Worm (Caenorhabditis elegans) whole organism, young adult: ENCODE measurements around the gene dnj-25.

Source experiments
- B0019.2 ChIP-seq: fragments of 200-800 bp; sonication (Bioruptor generic); conservative IDR thresholded peaks from 2 replicates; pipeline ENCODE4 v1.3.6; 2022; ENCODE audit warnings: missing genetic modification reagents, missing genetic modification characterization, missing compliant biosample characterization
- B0261.1 ChIP-seq: sonication (generic microtip); optimal IDR thresholded peaks from 2 replicates; lab custom pipeline; 2016; ENCODE audit warnings: mild to moderate bottlenecking, missing genetic modification characterization, moderate library complexity, missing compliant biosample characterization
- C06A6.2 ChIP-seq: fragments of 200-800 bp; sonication (Bioruptor generic); conservative IDR thresholded peaks from 2 replicates; pipeline ENCODE4 v1.3.6; 2022; ENCODE audit warnings: missing genetic modification characterization, missing compliant biosample characterization
- C17E4.6 ChIP-seq: fragments of 200-800 bp; sonication (Bioruptor generic); IDR thresholded peaks from 2 replicates; pipeline ENCODE4 v1.3.6; 2022; ENCODE audit warnings: missing genetic modification reagents, missing genetic modification characterization, missing compliant biosample characterization
- F10E7.11 ChIP-seq: sonication (generic microtip); optimal IDR thresholded peaks from 2 replicates; lab custom pipeline; 2017; ENCODE audit warnings: mild to moderate bottlenecking, missing genetic modification characterization, moderate library complexity, missing compliant biosample characterization
- F23B12.7 ChIP-seq: sonication (generic microtip); optimal IDR thresholded peaks from 2 replicates; lab custom pipeline; 2017; ENCODE audit warnings: missing genetic modification characterization, mild to moderate bottlenecking, missing compliant biosample characterization, antibody characterized with exemption, moderate library complexity; ENCODE audit not compliant: insufficient read depth
- F37B4.10 ChIP-seq: fragments of 200-800 bp; sonication (Bioruptor generic); IDR thresholded peaks from 2 replicates; pipeline ENCODE4 v1.3.6; 2022; ENCODE audit warnings: missing genetic modification characterization, missing compliant biosample characterization
- F55B11.4 ChIP-seq: sonication (generic microtip); optimal IDR thresholded peaks from 2 replicates; lab custom pipeline; 2016; ENCODE audit warnings: missing compliant biosample characterization, missing genetic modification characterization, borderline replicate concordance; ENCODE audit not compliant: insufficient read depth
- F57A8.1 ChIP-seq: fragments of 200-800 bp; sonication (Bioruptor generic); optimal IDR thresholded peaks from 2 replicates; lab custom pipeline; 2018; ENCODE audit warnings: mild to moderate bottlenecking, missing genetic modification characterization, moderate library complexity, missing compliant biosample characterization
- F57C9.4 ChIP-seq: sonication (generic microtip); optimal IDR thresholded peaks from 2 replicates; lab custom pipeline; 2017; ENCODE audit warnings: mild to moderate bottlenecking, missing genetic modification characterization, missing compliant biosample characterization
- Y53G8AR.9 ChIP-seq: fragments of 200-800 bp; sonication (Bioruptor generic); conservative IDR thresholded peaks from 2 replicates; pipeline ENCODE4 v1.3.6; 2022; ENCODE audit warnings: missing genetic modification reagents, missing genetic modification characterization, missing compliant biosample characterization
- Y56A3A.18 ChIP-seq: fragments of 200-800 bp; sonication (Bioruptor generic); IDR thresholded peaks from 2 replicates; pipeline ENCODE4 v1.3.6; 2022; ENCODE audit warnings: missing genetic modification reagents, missing genetic modification characterization, missing compliant biosample characterization
- ZK185.1 ChIP-seq: sonication (generic microtip); optimal IDR thresholded peaks from 2 replicates; lab custom pipeline; 2016; ENCODE audit warnings: mild to moderate bottlenecking, missing genetic modification characterization, missing compliant biosample characterization; ENCODE audit not compliant: poor library complexity, severe bottlenecking
- ama-1 ChIP-seq, 3 experiments: fragments of 150-350 bp in 1 of 3; sonication (generic microtip) in 2 of 3; optimal IDR thresholded peaks; 2 replicates each; lab custom pipeline; 2014 to 2018; ENCODE audit warnings: missing biosample characterization in 2 of 3, missing genetic modification characterization in 2 of 3, missing genetic modification reagents in 2 of 3
- aptf-3 ChIP-seq: fragments of 200-800 bp; sonication (Bioruptor generic); IDR thresholded peaks from 2 replicates; pipeline ENCODE4 v1.3.6; 2022; ENCODE audit warnings: missing genetic modification characterization, missing compliant biosample characterization
- athp-1 ChIP-seq: sonication (generic microtip); optimal IDR thresholded peaks from 2 replicates; lab custom pipeline; 2017; ENCODE audit warnings: mild to moderate bottlenecking, missing genetic modification characterization, missing compliant biosample characterization
- attf-3 ChIP-seq: fragments of 200-800 bp; sonication (Bioruptor generic); conservative IDR thresholded peaks from 2 replicates; pipeline ENCODE4 v1.3.6; 2022; ENCODE audit warnings: missing genetic modification reagents, missing genetic modification characterization, missing compliant biosample characterization
- attf-5 ChIP-seq: fragments of 200-800 bp; sonication (Bioruptor generic); optimal IDR thresholded peaks from 2 replicates; lab custom pipeline; 2018; ENCODE audit warnings: mild to moderate bottlenecking, missing genetic modification characterization, missing compliant biosample characterization
- bed-2 ChIP-seq: fragments of 200-800 bp; sonication (Bioruptor generic); IDR thresholded peaks from 2 replicates; pipeline ENCODE4 v1.3.6; 2022; ENCODE audit warnings: missing genetic modification reagents, missing genetic modification characterization, missing compliant biosample characterization
- cebp-2 ChIP-seq: fragments of 200-800 bp; sonication (Bioruptor generic); IDR thresholded peaks from 2 replicates; pipeline ENCODE4 v1.3.6; 2022; ENCODE audit warnings: missing genetic modification characterization, missing compliant biosample characterization
- ceh-40 ChIP-seq: fragments of 200-800 bp; sonication (Bioruptor generic); IDR thresholded peaks from 2 replicates; pipeline ENCODE4 v1.3.6; 2022; ENCODE audit warnings: missing genetic modification characterization, missing compliant biosample characterization
- ceh-58 ChIP-seq: fragments of 200-800 bp; sonication (Bioruptor generic); IDR thresholded peaks from 2 replicates; pipeline ENCODE4 v1.3.6; 2022; ENCODE audit warnings: missing genetic modification characterization, missing compliant biosample characterization
- dpl-1 ChIP-seq: fragments of 150-350 bp; optimal IDR thresholded peaks from 2 replicates; lab custom pipeline; 2014; ENCODE audit warnings: missing biosample characterization, missing genetic modification reagents, missing genetic modification characterization
- gei-17 ChIP-seq: fragments of 200-800 bp; sonication (Bioruptor generic); optimal IDR thresholded peaks from 2 replicates; lab custom pipeline; 2018; ENCODE audit warnings: mild to moderate bottlenecking, missing genetic modification characterization, missing compliant biosample characterization
- hlh-12 ChIP-seq: sonication (generic microtip); optimal IDR thresholded peaks from 2 replicates; lab custom pipeline; 2016; ENCODE audit warnings: missing genetic modification characterization, missing compliant biosample characterization
- hrde-1 ChIP-seq: sonication (generic microtip); optimal IDR thresholded peaks from 2 replicates; lab custom pipeline; 2016; ENCODE audit warnings: missing genetic modification characterization, mild to moderate bottlenecking, missing compliant biosample characterization, moderate library complexity, missing genotype, missing genetic modification reagents, borderline replicate concordance
- hsf-1 ChIP-seq: fragments of 200-800 bp; sonication (Bioruptor generic); IDR thresholded peaks from 2 replicates; pipeline ENCODE4 v1.3.6; 2022; ENCODE audit warnings: missing genetic modification reagents, missing genetic modification characterization, missing compliant biosample characterization
- lag-1 ChIP-seq: fragments of 200-800 bp; sonication (Bioruptor generic); IDR thresholded peaks from 2 replicates; pipeline ENCODE4 v1.3.6; 2022; ENCODE audit warnings: missing genetic modification reagents, missing genetic modification characterization, missing compliant biosample characterization
- let-526 ChIP-seq: fragments of 200-800 bp; sonication (Bioruptor generic); IDR thresholded peaks from 2 replicates; pipeline ENCODE4 v1.3.6; 2022; ENCODE audit warnings: missing genetic modification reagents, missing genetic modification characterization, missing compliant biosample characterization
- let-607 ChIP-seq, 2 experiments: fragments of 200-800 bp in 1 of 2; sonication (Bioruptor generic) in 1 of 2; sonication (generic microtip) in 1 of 2; optimal IDR thresholded peaks; 2 replicates each; lab custom pipeline; 2016 to 2018; ENCODE audit warnings: mild to moderate bottlenecking in 2 of 2, missing compliant biosample characterization in 2 of 2, missing genetic modification characterization in 2 of 2, moderate library complexity in 2 of 2, missing genotype in 1 of 2
- madf-3 ChIP-seq: fragments of 200-800 bp; sonication (Bioruptor generic); IDR thresholded peaks from 2 replicates; pipeline ENCODE4 v1.3.6; 2022; ENCODE audit warnings: missing genetic modification reagents, missing genetic modification characterization, missing compliant biosample characterization
- mel-28 ChIP-seq: sonication (generic microtip); optimal IDR thresholded peaks from 2 replicates; lab custom pipeline; 2016; ENCODE audit warnings: borderline replicate concordance, mild to moderate bottlenecking, missing genetic modification characterization, missing compliant biosample characterization
- mes-4 ChIP-seq: sonication (generic microtip); optimal IDR thresholded peaks from 2 replicates; lab custom pipeline; 2016; ENCODE audit warnings: missing genotype, missing genetic modification characterization, missing compliant biosample characterization
- mxl-1 ChIP-seq: sonication (generic microtip); optimal IDR thresholded peaks from 2 replicates; lab custom pipeline; 2016; ENCODE audit warnings: missing genetic modification characterization, missing compliant biosample characterization
- nfya-1 ChIP-seq: sonication (generic microtip); optimal IDR thresholded peaks from 2 replicates; lab custom pipeline; 2017; ENCODE audit warnings: antibody characterized with exemption, missing compliant biosample characterization, missing genetic modification characterization, borderline replicate concordance; ENCODE audit not compliant: insufficient read depth
- nfya-2 ChIP-seq: fragments of 200-800 bp; sonication (Bioruptor generic); IDR thresholded peaks from 2 replicates; pipeline ENCODE4 v1.3.6; 2022; ENCODE audit warnings: missing genetic modification reagents, missing genetic modification characterization, missing compliant biosample characterization
- nhr-120 ChIP-seq: fragments of 200-800 bp; sonication (Bioruptor generic); IDR thresholded peaks from 2 replicates; pipeline ENCODE4 v1.3.6; 2022; ENCODE audit warnings: missing genetic modification characterization, missing compliant biosample characterization
- nhr-27 ChIP-seq: fragments of 200-800 bp; sonication (Bioruptor generic); optimal IDR thresholded peaks from 2 replicates; lab custom pipeline; 2018; ENCODE audit warnings: mild to moderate bottlenecking, missing genetic modification characterization, moderate library complexity, missing compliant biosample characterization
- nhr-80 ChIP-seq: sonication (generic microtip); optimal IDR thresholded peaks from 2 replicates; lab custom pipeline; 2016; ENCODE audit warnings: missing genetic modification characterization, missing compliant biosample characterization
- pha-4 ChIP-seq: fragments of 150-350 bp; sonication (generic microtip); optimal IDR thresholded peaks from 2 replicates; lab custom pipeline; 2014; ENCODE audit warnings: missing biosample characterization, missing genetic modification reagents, missing genetic modification characterization
- rcor-1 ChIP-seq: fragments of 200-800 bp; sonication (Bioruptor generic); IDR thresholded peaks from 2 replicates; pipeline ENCODE4 v1.3.6; 2022; ENCODE audit warnings: missing genetic modification reagents, missing genetic modification characterization, missing compliant biosample characterization
- repo-1 ChIP-seq: sonication (generic microtip); optimal IDR thresholded peaks from 2 replicates; lab custom pipeline; 2017; ENCODE audit warnings: mild to moderate bottlenecking, missing genetic modification characterization, missing compliant biosample characterization
- somi-1 ChIP-seq: fragments of 200-800 bp; sonication (Bioruptor generic); optimal IDR thresholded peaks from 2 replicates; lab custom pipeline; 2018; ENCODE audit warnings: mild to moderate bottlenecking, missing genetic modification characterization, missing compliant biosample characterization
- sptf-2 ChIP-seq: fragments of 200-800 bp; sonication (Bioruptor generic); optimal IDR thresholded peaks from 2 replicates; lab custom pipeline; 2018; ENCODE audit warnings: mild to moderate bottlenecking, missing genetic modification characterization, missing compliant biosample characterization
- zim-3 ChIP-seq: sonication (generic microtip); optimal IDR thresholded peaks from 2 replicates; lab custom pipeline; 2017; ENCODE audit warnings: mild to moderate bottlenecking, missing genetic modification characterization, moderate library complexity, missing compliant biosample characterization
- ztf-18 ChIP-seq: sonication (generic microtip); optimal IDR thresholded peaks from 2 replicates; lab custom pipeline; 2016; ENCODE audit warnings: missing genotype, mild to moderate bottlenecking, missing genetic modification characterization, missing compliant biosample characterization
- ztf-25 ChIP-seq: fragments of 200-800 bp; sonication (Bioruptor generic); IDR thresholded peaks from 2 replicates; pipeline ENCODE4 v1.3.6; 2022; ENCODE audit warnings: missing genetic modification reagents, missing genetic modification characterization, missing compliant biosample characterization
- ztf-26 ChIP-seq: sonication (generic microtip); optimal IDR thresholded peaks from 2 replicates; lab custom pipeline; 2017; ENCODE audit warnings: missing genetic modification characterization, missing compliant biosample characterization
- ztf-6 ChIP-seq: fragments of 200-800 bp; sonication (Bioruptor generic); IDR thresholded peaks from 2 replicates; pipeline ENCODE4 v1.3.6; 2022; ENCODE audit warnings: missing genetic modification reagents, missing genetic modification characterization, missing compliant biosample characterization

The dnj-25 gene

DNA sequence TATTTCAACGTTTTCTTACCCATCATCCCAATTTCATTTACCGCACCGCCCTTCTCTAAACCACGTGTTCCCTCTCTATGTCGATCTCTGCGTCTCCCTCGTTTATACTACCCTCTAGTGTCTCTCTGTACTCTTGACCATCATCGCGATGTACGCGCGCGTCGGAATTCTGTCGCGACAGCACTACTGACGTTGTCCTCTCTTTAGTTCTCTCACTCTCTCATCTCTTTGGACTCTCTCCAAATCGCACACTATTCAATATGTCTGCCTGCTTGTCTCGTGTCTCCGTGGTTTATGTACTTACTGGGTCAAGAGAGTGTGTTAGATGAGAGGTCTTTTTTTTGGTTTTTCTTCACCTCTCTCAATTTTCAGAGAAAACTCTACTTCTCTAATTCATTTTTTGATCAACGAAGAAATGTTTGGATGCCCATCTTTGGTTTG lies 34.1 kb upstream of the dnj-25 start (continued):
- TF ChIP-seq F23B12.7 = no peak
- peak; percentile 60 for TF ChIP-seq repo-1 (tag; lab: Kevin White, UChicago)
- no peak for TF ChIP-seq B0261.1 (tag; lab: Kevin White, UChicago)
- peak; percentile 53 for TF ChIP-seq ztf-18 (tag; lab: Kevin White, UChicago)
- no peak for TF ChIP-seq lag-1 (GFP tag; lab: Robert Waterston, UW)
- TF ChIP-seq nfya-2 (GFP tag; lab: Robert Waterston, UW) = no peak
- TF ChIP-seq F37B4.10 (GFP tag; lab: Robert Waterston, UW) = no peak
- TF ChIP-seq hrde-1 (tag; lab: Kevin White, UChicago) = no peak
- peak; percentile 76; the same call in 1 of the 2 replicates for TF ChIP-seq Y53G8AR.9 (GFP tag; lab: Robert Waterston, UW)
- no peak for TF ChIP-seq F10E7.11
- no peak for TF ChIP-seq pha-4 (tag; lab: Kevin White, UChicago)
- TF ChIP-seq attf-5 (GFP tag; lab: Kevin White, UChicago) = peak; percentile 78
- TF ChIP-seq F55B11.4 (tag; lab: Kevin White, UChicago) = no peak
- TF ChIP-seq nhr-120 = no peak
- TF ChIP-seq mxl-1 (tag; lab: Kevin White, UChicago) = no peak
- TF ChIP-seq dpl-1 (GFP tag; lab: Kevin White, UChicago) = no peak
- peak; percentile 80 for TF ChIP-seq ZK185.1 (tag; lab: Kevin White, UChicago)
- peak; percentile 87 for TF ChIP-seq let-526 (GFP tag; lab: Robert Waterston, UW)
- no peak for TF ChIP-seq hsf-1 (GFP tag; lab: Robert Waterston, UW)
- peak; percentile 84 for TF ChIP-seq ztf-26 (tag; lab: Kevin White, UChicago)
- peak; percentile 78 for TF ChIP-seq gei-17
- TF ChIP-seq Y56A3A.18 (GFP tag; lab: Robert Waterston, UW) = peak; percentile 64; the same call in 1 of the 2 replicates
- no peak for TF ChIP-seq aptf-3 (GFP tag; lab: Robert Waterston, UW)
- no peak for TF ChIP-seq ztf-25 (GFP tag; lab: Robert Waterston, UW)
- TF ChIP-seq ama-1 (optimal IDR thresholded peaks at IDR 0.05; lab: Kevin White, UChicago) = no peak
- TF ChIP-seq ama-1 (GFP tag; optimal IDR thresholded peaks at IDR 0.05; lab: Kevin White, UChicago) = no peak
- no peak for TF ChIP-seq bed-2 (GFP tag; lab: Robert Waterston, UW)
- TF ChIP-seq ceh-40 = no peak
- no peak for TF ChIP-seq attf-3 (GFP tag; lab: Robert Waterston, UW)
- peak; percentile 79 for TF ChIP-seq nhr-80 (tag; lab: Kevin White, UChicago)
- no peak for TF ChIP-seq cebp-2 (GFP tag; lab: Robert Waterston, UW)
- no peak for TF ChIP-seq mel-28
- TF ChIP-seq C17E4.6 (GFP tag; lab: Robert Waterston, UW) = no peak
- no peak for TF ChIP-seq nhr-27 (tag; lab: Kevin White, UChicago)
- TF ChIP-seq somi-1 (GFP tag; lab: Kevin White, UChicago) = peak; percentile 93
- TF ChIP-seq C06A6.2 (GFP tag; lab: Robert Waterston, UW) = peak; percentile 88
- TF ChIP-seq hlh-12 (tag; lab: Kevin White, UChicago) = no peak
- peak; percentile 74 for TF ChIP-seq rcor-1 (GFP tag; lab: Robert Waterston, UW)
- no peak for TF ChIP-seq ceh-58 (GFP tag; lab: Robert Waterston, UW)
- TF ChIP-seq B0019.2 (GFP tag; lab: Robert Waterston, UW) = no peak
- 0 out of 2 replicates have a peak, but pooled peaks have one; percentile 64 for TF ChIP-seq ztf-6 (GFP tag; lab: Robert Waterston, UW)
- no peak for TF ChIP-seq nfya-1 (tag; lab: Kevin White, UChicago)
- TF ChIP-seq mes-4 (tag; lab: Kevin White, UChicago) = no peak
- TF ChIP-seq sptf-2 (GFP tag; lab: Kevin White, UChicago) = no peak
- TF ChIP-seq F57A8.1 (GFP tag; lab: Kevin White, UChicago) = no peak
- TF ChIP-seq F57C9.4 (tag; lab: Kevin White, UChicago) = no peak
- TF ChIP-seq athp-1 (tag; lab: Kevin White, UChicago) = peak; percentile 3
- peak; percentile 85 to 91 for TF ChIP-seq let-607 (tag; optimal IDR thresholded peaks at IDR 0.05; lab: Kevin White, UChicago)
- no peak for TF ChIP-seq madf-3
- no peak for TF ChIP-seq zim-3 (tag; lab: Kevin White, UChicago)
